Fruit fly (Drosophila melanogaster): ENCODE measurements around the gene RpL26.

- TF ChIP-seq Myc (optimal IDR thresholded peaks at IDR 0.05) = no peak
- no peak for TF ChIP-seq h (optimal IDR thresholded peaks at IDR 0.05)
- no peak for TF ChIP-seq Sin3A (optimal IDR thresholded peaks at IDR 0.05)
- TF ChIP-seq ttk (optimal IDR thresholded peaks at IDR 0.05) = no peak
- no peak for TF ChIP-seq psq (optimal IDR thresholded peaks at IDR 0.05)
- no peak for TF ChIP-seq insv (optimal IDR thresholded peaks at IDR 0.05)
Observed at dm6 chr3L:18949137-18949536, 50.5 kb downstream of the RpL26 start.
